Worm (Caenorhabditis elegans): ENCODE results near the gene R09D1.12.

DNA sequence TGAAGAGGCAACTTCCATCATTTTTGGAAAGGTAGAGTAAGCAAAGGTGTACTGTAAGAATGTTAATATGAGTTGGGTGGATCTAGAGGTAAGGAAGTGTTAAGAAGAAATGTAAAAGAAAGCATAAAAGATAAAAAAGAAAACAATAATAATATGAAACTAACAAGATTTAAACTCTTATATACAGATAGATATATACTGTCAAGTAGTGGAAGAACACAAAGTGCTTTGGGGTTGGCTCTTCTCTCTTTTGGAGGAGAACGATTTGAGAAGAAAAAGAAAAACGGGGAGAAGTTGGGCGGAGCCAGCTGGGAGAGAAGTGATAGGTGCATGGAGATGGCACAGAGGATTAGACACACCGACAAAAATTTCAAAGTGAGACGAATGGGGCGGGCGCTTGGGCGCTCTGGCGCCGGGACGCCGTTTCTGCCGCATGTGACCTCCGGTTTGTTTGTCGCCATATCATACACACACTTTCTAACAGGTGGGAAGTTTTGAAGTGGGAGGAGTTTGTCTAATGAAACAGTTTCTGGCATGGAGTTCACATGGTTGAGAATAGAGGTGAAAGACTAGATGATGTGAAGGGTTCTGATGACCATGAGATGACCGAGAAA, 35.4 kb upstream of the R09D1.12 start, which contains the start of gene T19H5.4:
- no peak for TF ChIP-seq lin-13 (GFP tag; optimal IDR thresholded peaks at IDR 0.05)
- peak; percentile 6 for TF ChIP-seq Y55F3AM.14 (GFP tag; optimal IDR thresholded peaks at IDR 0.05)
- no peak for TF ChIP-seq R02D3.7 (tag; optimal IDR thresholded peaks at IDR 0.05)
- no peak for TF ChIP-seq nhr-11 (tag; optimal IDR thresholded peaks at IDR 0.05)
- TF ChIP-seq ama-1 (optimal IDR thresholded peaks at IDR 0.05) = no peak
- no peak for TF ChIP-seq ztf-11 (tag; optimal IDR thresholded peaks at IDR 0.05)
- no peak for TF ChIP-seq dmd-4 (tag; optimal IDR thresholded peaks at IDR 0.05)
- no peak for TF ChIP-seq nhr-12 (tag; optimal IDR thresholded peaks at IDR 0.05)
- no peak for TF ChIP-seq lin-39 (tag; optimal IDR thresholded peaks at IDR 0.05)
- peak; percentile 53 for TF ChIP-seq blmp-1 (tag; optimal IDR thresholded peaks at IDR 0.05; ENCODE audit: insufficient read depth)
- TF ChIP-seq nhr-129 (tag; optimal IDR thresholded peaks at IDR 0.05) = peak; percentile 18
- no peak for TF ChIP-seq snpc-4 (tag; optimal IDR thresholded peaks at IDR 0.05)

Measured in whole organism, L2 larva.